Worm (Caenorhabditis elegans) whole organism, early embryonic: ENCODE data around the gene T22C8.6.

ENCODE experiments used
- B0310.2 ChIP-seq: sonication (generic microtip); optimal IDR thresholded peaks from 2 replicates; lab custom pipeline; 2016; ENCODE audit warnings: mild to moderate bottlenecking, missing genetic modification characterization, missing compliant biosample characterization
- ama-1 ChIP-seq: fragments of 150-350 bp; optimal IDR thresholded peaks from 2 replicates; lab custom pipeline; 2014
- ceh-13 ChIP-seq: fragments of 200-800 bp; sonication (Bioruptor generic); optimal IDR thresholded peaks from 2 replicates; lab custom pipeline; 2018; ENCODE audit warnings: mild to moderate bottlenecking, missing genetic modification characterization, missing compliant biosample characterization
- flt-1 ChIP-seq: fragments of 200-800 bp; sonication (Bioruptor generic); IDR thresholded peaks from 2 replicates; pipeline ENCODE4 v1.3.6; 2022; ENCODE audit warnings: missing genetic modification characterization, missing compliant biosample characterization
- hmbx-1 ChIP-seq: sonication (generic microtip); optimal IDR thresholded peaks from 2 replicates; lab custom pipeline; 2016; ENCODE audit warnings: mild to moderate bottlenecking, missing genetic modification characterization, missing compliant biosample characterization
- sea-1 ChIP-seq: fragments of 200-800 bp; sonication (Bioruptor generic); conservative IDR thresholded peaks from 2 replicates; pipeline ENCODE4 v1.3.6; 2022; ENCODE audit warnings: missing genetic modification characterization, missing compliant biosample characterization

- TF ChIP-seq hmbx-1 (no peak), flt-1 (GFP tag; lab: Robert Waterston, UW) (no peak), ama-1 (lab: Kevin White, UChicago) (no peak), sea-1 (GFP tag; lab: Robert Waterston, UW) (no peak), ceh-13 (GFP tag; lab: Kevin White, UChicago) (no peak), B0310.2 (tag; lab: Kevin White, UChicago) (no peak)
Observed at ce11 chrII:8639553-8639952, 9.5 kb upstream of the T22C8.6 start.
